Worm (Caenorhabditis elegans) whole organism, L3 larva: Measurements from ENCODE around the gene T05H4.15.

Source experiments
- R02D3.7 ChIP-seq: fragments of 150-350 bp; optimal IDR thresholded peaks from 2 replicates; lab custom pipeline; 2014; ENCODE audit warnings: missing biosample characterization, missing genetic modification characterization
- ZK546.5 ChIP-seq: sonication (generic microtip); optimal IDR thresholded peaks from 2 replicates; lab custom pipeline; 2017; ENCODE audit warnings: missing biosample characterization, missing genetic modification characterization
- aly-2 ChIP-seq: fragments of 150-350 bp; optimal IDR thresholded peaks from 2 replicates; lab custom pipeline; 2014; ENCODE audit warnings: missing biosample characterization, missing genetic modification characterization
- ama-1 ChIP-seq: fragments of 150-350 bp; optimal IDR thresholded peaks from 2 replicates; lab custom pipeline; 2018
- ceh-16 ChIP-seq: sonication (generic microtip); optimal IDR thresholded peaks from 2 replicates; lab custom pipeline; 2017; ENCODE audit warnings: missing biosample characterization, missing genetic modification characterization
- ceh-28 ChIP-seq: fragments of 150-350 bp; optimal IDR thresholded peaks from 2 replicates; lab custom pipeline; 2014; ENCODE audit warnings: missing biosample characterization, missing genetic modification reagents, missing genetic modification characterization
- ceh-82 ChIP-seq: fragments of 150-350 bp; optimal IDR thresholded peaks from 2 replicates; lab custom pipeline; 2014; ENCODE audit warnings: missing biosample characterization, missing genetic modification characterization
- egl-5 ChIP-seq: fragments of 150-350 bp; optimal IDR thresholded peaks from 2 replicates; lab custom pipeline; 2017; ENCODE audit warnings: missing biosample characterization, missing genetic modification reagents, missing genetic modification characterization, inconsistent platforms
- elt-1 ChIP-seq: fragments of 150-350 bp; optimal IDR thresholded peaks from 2 replicates; lab custom pipeline; 2014; ENCODE audit warnings: missing biosample characterization, missing genetic modification characterization
- elt-2 ChIP-seq: sonication (generic microtip); optimal IDR thresholded peaks from 2 replicates; lab custom pipeline; 2016; ENCODE audit warnings: missing genetic modification reagents, mild to moderate bottlenecking, missing genetic modification characterization, missing compliant biosample characterization
- eor-1 ChIP-seq, 2 experiments: fragments of 150-350 bp; optimal IDR thresholded peaks; 2 replicates each; lab custom pipeline; 2014 to 2018; ENCODE audit warnings: missing biosample characterization in 2 of 2, missing genetic modification characterization in 2 of 2
- fos-1 ChIP-seq: fragments of 150-350 bp; optimal IDR thresholded peaks from 2 replicates; lab custom pipeline; 2014; ENCODE audit warnings: missing biosample characterization, missing genetic modification characterization
- hmg-11 ChIP-seq: sonication (generic microtip); optimal IDR thresholded peaks from 2 replicates; lab custom pipeline; 2016; ENCODE audit warnings: missing genetic modification characterization, missing compliant biosample characterization
- jun-1 ChIP-seq: fragments of 150-350 bp; optimal IDR thresholded peaks from 2 replicates; lab custom pipeline; 2014; ENCODE audit warnings: missing biosample characterization, missing genetic modification reagents, missing genetic modification characterization
- lin-15B ChIP-seq: fragments of 150-350 bp; optimal IDR thresholded peaks from 2 replicates; lab custom pipeline; 2014; ENCODE audit warnings: missing biosample characterization, missing genetic modification characterization
- lin-39 ChIP-seq: fragments of 150-350 bp; optimal IDR thresholded peaks from 2 replicates; lab custom pipeline; 2018; ENCODE audit warnings: missing biosample characterization, missing genetic modification reagents, missing genetic modification characterization
- lsy-12 ChIP-seq: sonication (generic microtip); optimal IDR thresholded peaks from 2 replicates; lab custom pipeline; 2016; ENCODE audit warnings: mild to moderate bottlenecking, missing genetic modification characterization, missing compliant biosample characterization
- mdl-1 ChIP-seq: fragments of 150-350 bp; optimal IDR thresholded peaks from 2 replicates; lab custom pipeline; 2014; ENCODE audit warnings: missing biosample characterization, missing genetic modification characterization
- nfya-1 ChIP-seq: sonication (generic microtip); optimal IDR thresholded peaks from 2 replicates; lab custom pipeline; 2017; ENCODE audit warnings: missing genetic modification characterization, mild to moderate bottlenecking, missing compliant biosample characterization, antibody characterized with exemption, moderate library complexity; ENCODE audit not compliant: insufficient read depth
- nhr-11 ChIP-seq: fragments of 150-350 bp; optimal IDR thresholded peaks from 2 replicates; lab custom pipeline; 2014; ENCODE audit warnings: missing biosample characterization, missing genetic modification characterization
- nhr-12 ChIP-seq: fragments of 150-350 bp; optimal IDR thresholded peaks from 2 replicates; lab custom pipeline; 2014; ENCODE audit warnings: missing biosample characterization, missing genetic modification characterization
- nhr-23 ChIP-seq: fragments of 150-350 bp; optimal IDR thresholded peaks from 2 replicates; lab custom pipeline; 2014; ENCODE audit warnings: missing biosample characterization, missing genetic modification reagents, missing genetic modification characterization
- nhr-25 ChIP-seq: sonication (generic microtip); optimal IDR thresholded peaks from 2 replicates; lab custom pipeline; 2017; ENCODE audit warnings: missing biosample characterization, missing genetic modification characterization
- nhr-43 ChIP-seq: sonication (generic microtip); optimal IDR thresholded peaks from 2 replicates; lab custom pipeline; 2016; ENCODE audit warnings: mild to moderate bottlenecking, missing genetic modification characterization, missing compliant biosample characterization; ENCODE audit not compliant: poor library complexity, severe bottlenecking
- nhr-67 ChIP-seq: fragments of 150-350 bp; optimal IDR thresholded peaks from 2 replicates; lab custom pipeline; 2014; ENCODE audit warnings: missing biosample characterization, missing genetic modification characterization
- pha-4 ChIP-seq: fragments of 150-350 bp; optimal IDR thresholded peaks from 2 replicates; lab custom pipeline; 2014; ENCODE audit warnings: missing biosample characterization, missing genetic modification reagents, missing genetic modification characterization
- pqm-1 ChIP-seq: fragments of 150-350 bp; optimal IDR thresholded peaks from 2 replicates; lab custom pipeline; 2017; ENCODE audit warnings: missing biosample characterization, missing genetic modification characterization, inconsistent platforms
- sea-2 ChIP-seq: fragments of 150-350 bp; sonication (generic microtip); optimal IDR thresholded peaks from 4 replicates; lab custom pipeline; 2014; ENCODE audit warnings: missing biosample characterization, missing genetic modification reagents, missing genetic modification characterization
- skn-1 ChIP-seq: fragments of 150-350 bp; optimal IDR thresholded peaks from 2 replicates; lab custom pipeline; 2014; ENCODE audit warnings: missing biosample characterization, missing genetic modification characterization
- snpc-4 ChIP-seq: fragments of 150-350 bp; optimal IDR thresholded peaks from 2 replicates; lab custom pipeline; 2014; ENCODE audit warnings: missing biosample characterization, missing genetic modification characterization
- tbx-2 ChIP-seq: sonication (generic microtip); optimal IDR thresholded peaks from 2 replicates; lab custom pipeline; 2016; ENCODE audit warnings: mild to moderate bottlenecking, missing genetic modification characterization, missing compliant biosample characterization
- unc-39 ChIP-seq: sonication (generic microtip); optimal IDR thresholded peaks from 4 replicates; lab custom pipeline; 2017; ENCODE audit warnings: missing biosample characterization, missing genetic modification characterization
- unc-62 ChIP-seq: fragments of 150-350 bp; sonication (generic microtip); optimal IDR thresholded peaks from 4 replicates; lab custom pipeline; 2014; ENCODE audit warnings: missing biosample characterization, missing genetic modification reagents, missing genetic modification characterization
- zag-1 ChIP-seq: fragments of 150-350 bp; optimal IDR thresholded peaks from 2 replicates; lab custom pipeline; 2014; ENCODE audit warnings: missing biosample characterization, missing genetic modification characterization

The T05H4.15 gene

DNA sequence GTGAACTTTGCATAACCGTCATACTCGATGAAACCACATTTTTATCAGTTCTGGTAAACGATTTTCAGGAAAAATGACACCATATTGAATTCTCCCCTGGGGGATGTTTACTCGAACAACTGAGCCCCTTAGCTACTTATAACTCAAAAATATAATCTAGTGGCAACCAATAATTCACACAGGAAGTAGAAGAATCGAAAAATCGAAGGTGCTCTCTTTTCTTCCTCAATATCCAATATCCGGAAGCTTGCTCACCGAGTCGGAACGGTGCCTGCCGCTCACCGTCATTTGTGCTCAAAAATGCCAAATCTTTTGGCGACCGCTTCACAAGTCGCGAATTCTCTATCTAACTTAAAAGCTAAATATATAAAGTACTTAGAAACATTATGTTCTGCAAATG, 524 bp upstream of the T05H4.15 start, which contains the start of gene T05H4.3:
T05H4.3 (plus strand) TSS at position 301 of the 400 bp plus-strand sequence.
- TF ChIP-seq ceh-16 (tag; lab: Kevin White, UChicago) (no peak), tbx-2 (tag; lab: Kevin White, UChicago) (no peak), R02D3.7 (tag; lab: Kevin White, UChicago) (no peak), skn-1 (tag; lab: Kevin White, UChicago) (no peak), ama-1 (no peak), jun-1 (tag; lab: Kevin White, UChicago) (no peak), zag-1 (tag; lab: Kevin White, UChicago) (no peak), nhr-67 (tag; lab: Kevin White, UChicago) (no peak), ceh-82 (tag; lab: Kevin White, UChicago) (no peak), nhr-25 (tag; lab: Kevin White, UChicago) (no peak), eor-1 (tag; optimal IDR thresholded peaks at IDR 0.05; lab: Kevin White, UChicago) (no peak), lin-15B (tag; lab: Kevin White, UChicago) (no peak), nhr-11 (no peak), hmg-11 (tag; lab: Kevin White, UChicago) (no peak), elt-2 (tag; lab: Kevin White, UChicago) (no peak), mdl-1 (tag; lab: Kevin White, UChicago) (no peak), egl-5 (tag; lab: Kevin White, UChicago) (no peak)
- TF ChIP-seq, all 47 proteins: peak for 0

DNA sequence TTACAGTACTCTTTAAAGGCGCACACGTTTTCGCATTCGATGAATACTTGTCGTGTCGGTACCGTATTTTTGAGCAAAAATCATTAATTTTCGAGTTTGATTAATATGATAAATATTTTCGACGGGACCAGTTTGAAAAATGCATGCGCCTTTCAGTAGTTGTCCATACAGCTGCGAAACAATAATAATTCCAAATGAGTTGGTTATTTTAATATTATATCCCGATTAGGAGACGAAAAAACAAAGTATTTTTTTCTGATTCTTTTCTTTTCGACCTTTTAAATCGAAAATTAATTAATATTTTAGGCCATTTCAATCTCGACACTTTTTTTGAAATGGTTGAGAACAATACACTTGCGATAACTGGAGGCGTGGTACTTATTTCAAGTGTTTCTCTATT, 2.9 kb downstream of the T05H4.15 start, which contains the start of gene T05H4.4:
T05H4.4 (plus strand) TSS at position 301 of the 400 bp plus-strand sequence.
- TF ChIP-seq sea-2 = no peak
- no peak for TF ChIP-seq zag-1 (tag; lab: Kevin White, UChicago)
- TF ChIP-seq elt-1 (tag; lab: Kevin White, UChicago) = no peak
- TF ChIP-seq pqm-1 (tag; lab: Kevin White, UChicago) = no peak
- TF ChIP-seq nhr-12 = no peak
- no peak for TF ChIP-seq unc-39
- TF ChIP-seq egl-5 (tag; lab: Kevin White, UChicago) = no peak
- no peak for TF ChIP-seq nhr-23 (tag; lab: Kevin White, UChicago)
- TF ChIP-seq R02D3.7 (tag; lab: Kevin White, UChicago) = no peak
- TF ChIP-seq lin-39 (tag; lab: Kevin White, UChicago) = no peak
- no peak for TF ChIP-seq fos-1 (tag; lab: Kevin White, UChicago)
- no peak for TF ChIP-seq nhr-43 (tag; lab: Kevin White, UChicago)
- TF ChIP-seq skn-1 (tag; lab: Kevin White, UChicago) = no peak
- no peak for TF ChIP-seq aly-2 (tag; lab: Kevin White, UChicago)
- no peak for TF ChIP-seq ceh-82 (tag; lab: Kevin White, UChicago)

DNA sequence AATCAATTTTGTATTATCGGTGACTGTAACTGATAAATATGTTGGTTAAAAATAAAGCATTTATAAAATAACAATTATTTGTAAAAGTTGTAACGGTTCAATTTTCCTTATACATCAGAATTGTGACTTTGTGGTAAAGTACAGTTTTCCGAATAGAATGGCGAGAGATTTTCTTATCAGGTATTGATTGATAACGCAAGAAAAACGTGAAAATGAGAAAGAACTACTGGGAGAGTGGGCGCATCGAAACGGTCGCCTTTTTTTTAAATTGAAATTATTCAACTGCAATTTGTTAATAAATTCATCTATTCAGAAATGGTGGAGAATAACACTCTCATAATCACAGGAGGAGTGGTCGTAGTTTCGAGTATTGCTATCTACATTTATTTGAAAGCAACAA, 5.2 kb downstream of the T05H4.15 start, which contains the start of gene hpo-19:
hpo-19 (plus strand) TSS at position 314 of the 400 bp plus-strand sequence.
- peak; percentile 55 for TF ChIP-seq elt-2 (tag; lab: Kevin White, UChicago)
- no peak for TF ChIP-seq pha-4 (tag; lab: Kevin White, UChicago)

DNA sequence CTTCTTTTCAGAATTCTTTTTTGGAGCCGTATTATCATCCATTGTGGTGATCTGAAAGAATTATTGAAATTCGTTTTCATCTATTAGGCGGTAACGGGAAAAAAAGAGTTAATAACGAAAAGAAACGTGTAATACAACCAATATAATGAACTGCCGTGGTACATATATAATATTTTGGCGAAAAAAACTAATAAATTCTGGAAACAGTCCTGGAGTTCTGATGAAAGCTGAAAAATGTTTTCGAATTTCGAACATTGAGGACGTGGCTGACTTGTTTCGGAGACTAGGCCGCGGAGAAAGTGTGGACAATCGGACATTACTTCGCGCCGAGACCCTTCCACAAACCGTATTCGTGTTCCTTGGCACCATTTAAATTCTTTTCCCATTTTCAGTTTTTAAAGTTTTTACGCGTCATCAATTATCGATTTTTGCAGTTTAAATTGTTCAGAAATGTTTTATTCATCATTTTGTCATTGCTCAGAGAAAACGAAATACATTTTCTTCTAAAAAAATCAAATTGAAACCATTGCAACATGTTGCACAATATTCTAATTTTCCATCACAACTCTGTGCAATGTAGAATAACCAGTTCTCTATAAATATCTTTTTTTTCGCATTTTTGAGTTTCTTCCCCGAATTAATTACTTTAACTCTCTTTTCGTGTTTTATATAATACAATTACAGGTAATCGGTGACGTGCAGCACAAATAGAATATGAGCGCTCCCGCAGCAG, 7.9 kb downstream of the T05H4.15 start, which contains the start of the genes gad-1 and erfa-1:
gad-1 (minus strand) TSS at position 51 of the 733 bp plus-strand sequence.
erfa-1 (plus strand) TSS at position 683 of the 733 bp plus-strand sequence.
- TF ChIP-seq lin-39 (tag; lab: Kevin White, UChicago) (peak; percentile 87), unc-62 (no peak), ama-1 (peak; percentile 18), mdl-1 (tag; lab: Kevin White, UChicago) (no peak), fos-1 (tag; lab: Kevin White, UChicago) (no peak), skn-1 (tag; lab: Kevin White, UChicago) (no peak), nhr-43 (tag; lab: Kevin White, UChicago) (peak; percentile 46), snpc-4 (tag; lab: Kevin White, UChicago) (no peak), eor-1 (tag; optimal IDR thresholded peaks at IDR 0.05; lab: Kevin White, UChicago) (no peak), nhr-25 (tag; lab: Kevin White, UChicago) (peak; percentile 77), lsy-12 (no peak), unc-39 (no peak), ZK546.5 (tag; lab: Kevin White, UChicago) (no peak), ceh-28 (tag; lab: Kevin White, UChicago) (peak; percentile 68), nhr-23 (tag; lab: Kevin White, UChicago) (peak; percentile 60), nfya-1 (tag; lab: Kevin White, UChicago) (peak; percentile 82), elt-2 (tag; lab: Kevin White, UChicago) (peak; percentile 39), hmg-11 (tag; lab: Kevin White, UChicago) (peak; percentile 42), lin-15B (tag; lab: Kevin White, UChicago) (peak; percentile 95), zag-1 (tag; lab: Kevin White, UChicago) (no peak), pha-4 (tag; lab: Kevin White, UChicago) (peak; percentile 76)
